Fruit fly (Drosophila melanogaster): ENCODE measurements around the gene Lrp4.
A peak's percentile ranks its signal among the peaks of the same experiment; 100 is the strongest.

Gene Lrp4

dm6 chrX:15868781-15869180, 41.9 kb upstream of the Lrp4 start:
- TF ChIP-seq dsf (GFP tag; optimal IDR thresholded peaks at IDR 0.05; ENCODE audit: borderline replicate concordance) = no peak
- TF ChIP-seq ey (GFP tag; optimal IDR thresholded peaks at IDR 0.05) = no peak
- TF ChIP-seq Dif (GFP tag; optimal IDR thresholded peaks at IDR 0.05; ENCODE audit: partially characterized antibody) = no peak
- TF ChIP-seq brk (GFP tag; optimal IDR thresholded peaks at IDR 0.05) = no peak
- TF ChIP-seq dmrt93B (GFP tag; optimal IDR thresholded peaks at IDR 0.05) = no peak
- TF ChIP-seq h (GFP tag; optimal IDR thresholded peaks at IDR 0.05) = no peak
- no peak for TF ChIP-seq pan (optimal IDR thresholded peaks at IDR 0.05)
- no peak for TF ChIP-seq CG32264 (GFP tag; optimal IDR thresholded peaks at IDR 0.05)
- TF ChIP-seq br (GFP tag; optimal IDR thresholded peaks at IDR 0.05) = no peak
- no peak for TF ChIP-seq Hr78 (GFP tag; optimal IDR thresholded peaks at IDR 0.05)
- TF ChIP-seq tai (GFP tag; optimal IDR thresholded peaks at IDR 0.05) = no peak
- no peak for TF ChIP-seq N (GFP tag; optimal IDR thresholded peaks at IDR 0.05)
- TF ChIP-seq CrebA (GFP tag; optimal IDR thresholded peaks at IDR 0.05; ENCODE audit: borderline replicate concordance) = no peak
- no peak for TF ChIP-seq rgr (GFP tag; optimal IDR thresholded peaks at IDR 0.05)
- no peak for TF ChIP-seq Myc (optimal IDR thresholded peaks at IDR 0.05)

dm6 chrX:15869843-15870242, 40.8 kb upstream of the Lrp4 start, which contains the start of gene CG16952:
TSS of gene CG16952 (plus strand) at chrX:15870183.
- TF ChIP-seq brk (GFP tag; optimal IDR thresholded peaks at IDR 0.05) (no peak), woc (GFP tag; optimal IDR thresholded peaks at IDR 0.05) (no peak), dsf (GFP tag; optimal IDR thresholded peaks at IDR 0.05; ENCODE audit: borderline replicate concordance) (no peak), CG9705 (GFP tag; optimal IDR thresholded peaks at IDR 0.05) (no peak), fru (GFP tag; optimal IDR thresholded peaks at IDR 0.05) (peak; percentile 2), h (GFP tag; optimal IDR thresholded peaks at IDR 0.05) (no peak), psq (GFP tag; optimal IDR thresholded peaks at IDR 0.05) (no peak), Hnf4 (GFP tag; optimal IDR thresholded peaks at IDR 0.05) (no peak), jim (GFP tag; optimal IDR thresholded peaks at IDR 0.05) (no peak), N (GFP tag; optimal IDR thresholded peaks at IDR 0.05) (peak; percentile 65), Jra (GFP tag; optimal IDR thresholded peaks at IDR 0.05) (no peak), Hr78 (GFP tag; optimal IDR thresholded peaks at IDR 0.05) (no peak), Myc (optimal IDR thresholded peaks at IDR 0.05) (no peak), Vsx2 (GFP tag; optimal IDR thresholded peaks at IDR 0.05; ENCODE audit: partially characterized antibody) (no peak), CG32264 (GFP tag; optimal IDR thresholded peaks at IDR 0.05) (no peak), foxo (GFP tag; optimal IDR thresholded peaks at IDR 0.05) (peak in 1 of 2 experiments; percentile 9), rgr (GFP tag; optimal IDR thresholded peaks at IDR 0.05) (no peak), Rel (GFP tag; optimal IDR thresholded peaks at IDR 0.05) (no peak), Rel (tag; optimal IDR thresholded peaks at IDR 0.05) (peak; percentile 19), Sp1 (GFP tag; optimal IDR thresholded peaks at IDR 0.05) (no peak), Hr83 (GFP tag; optimal IDR thresholded peaks at IDR 0.05; ENCODE audit: poor library complexity, severe bottlenecking) (no peak), GATAd (GFP tag; optimal IDR thresholded peaks at IDR 0.05) (no peak), OdsH (GFP tag; optimal IDR thresholded peaks at IDR 0.05) (no peak), Dif (GFP tag; optimal IDR thresholded peaks at IDR 0.05; ENCODE audit: partially characterized antibody) (no peak), dl (GFP tag; optimal IDR thresholded peaks at IDR 0.05; ENCODE audit: insufficient read depth in 1 of 2, partially characterized antibody in 2 of 2) (no peak), tai (GFP tag; optimal IDR thresholded peaks at IDR 0.05) (no peak)

dm6 chrX:15870777-15871757, 39.6 kb upstream of the Lrp4 start:
- TF ChIP-seq Jra (GFP tag; optimal IDR thresholded peaks at IDR 0.05) (peak; percentile 44), Dif (GFP tag; optimal IDR thresholded peaks at IDR 0.05; ENCODE audit: partially characterized antibody) (no peak), sv (GFP tag; optimal IDR thresholded peaks at IDR 0.05) (peak; percentile 23), OdsH (GFP tag; optimal IDR thresholded peaks at IDR 0.05) (peak; percentile 27), Hr83 (GFP tag; optimal IDR thresholded peaks at IDR 0.05; ENCODE audit: poor library complexity, severe bottlenecking) (peak; percentile 27), N (GFP tag; optimal IDR thresholded peaks at IDR 0.05) (no peak), CG9705 (GFP tag; optimal IDR thresholded peaks at IDR 0.05) (peak; percentile 43), GATAd (GFP tag; optimal IDR thresholded peaks at IDR 0.05) (no peak), psq (GFP tag; optimal IDR thresholded peaks at IDR 0.05) (peak; percentile 21)

Data from whole organism, wandering third instar larva.